Worm (Caenorhabditis elegans): Measurements from ENCODE around the gene W04E12.7.
A peak's percentile ranks its signal among the peaks of the same experiment; 100 is the strongest.

The W04E12.7 gene

ce11 chrV:19738117-19738516 lies 759 bp upstream of the W04E12.7 start, which contains the start of gene fbxa-131:
Gene fbxa-131, plus strand, starts transcription at chrV:19738417.
- no peak for TF ChIP-seq hmg-1.1 (GFP tag; IDR thresholded peaks at IDR 0.05)
- TF ChIP-seq madf-9 (GFP tag; conservative IDR thresholded peaks at IDR 0.05): no peak
- no peak for TF ChIP-seq daf-8 (GFP tag; IDR thresholded peaks at IDR 0.05)
- TF ChIP-seq ctbp-1 (GFP tag; IDR thresholded peaks at IDR 0.05): no peak
- no peak for TF ChIP-seq lin-13 (GFP tag; optimal IDR thresholded peaks at IDR 0.05)
- TF ChIP-seq ces-1 (GFP tag; optimal IDR thresholded peaks at IDR 0.05): no peak
- no peak for TF ChIP-seq pqm-1 (tag; optimal IDR thresholded peaks at IDR 0.05)
- no peak for TF ChIP-seq F44E2.7 (GFP tag; IDR thresholded peaks at IDR 0.05)

DNA sequence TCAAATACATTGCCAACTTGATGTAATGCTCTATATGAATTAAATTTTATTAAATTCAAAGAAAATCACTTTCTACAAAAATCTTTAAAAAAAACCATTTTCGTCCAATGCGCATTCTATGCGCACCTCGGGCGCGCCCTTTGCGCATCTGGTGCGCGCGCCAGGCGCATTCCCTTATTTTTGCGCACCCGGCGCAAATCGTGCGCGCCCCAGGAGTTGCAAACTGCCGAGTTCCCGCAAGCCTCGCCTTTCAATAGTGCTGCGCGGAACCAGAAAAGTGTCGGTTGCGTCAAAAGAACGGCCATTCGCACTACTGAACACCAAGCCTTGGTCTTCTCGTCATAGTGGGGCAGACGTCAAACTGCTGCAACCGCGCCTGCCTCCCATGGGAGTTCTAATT lies 3.6 kb downstream of the W04E12.7 start:
- 0 out of 2 replicates have a peak, but pooled peaks have one; percentile 32 for TF ChIP-seq egl-43 (GFP tag; IDR thresholded peaks at IDR 0.05)
- no peak for TF ChIP-seq nhr-41 (GFP tag; IDR thresholded peaks at IDR 0.05)
- TF ChIP-seq F26F4.8 (GFP tag; conservative IDR thresholded peaks at IDR 0.05): 0 out of 2 replicates have a peak, but pooled peaks have one; percentile 7
- no peak for TF ChIP-seq mdt-29 (GFP tag; IDR thresholded peaks at IDR 0.05)
- peak; percentile 86 for TF ChIP-seq set-16 (GFP tag; IDR thresholded peaks at IDR 0.05)

- TF ChIP-seq spr-3 (GFP tag; optimal IDR thresholded peaks at IDR 0.05) (no peak), ama-1 (optimal IDR thresholded peaks at IDR 0.05) (no peak), zag-1 (tag; optimal IDR thresholded peaks at IDR 0.05) (no peak), Y48G9A.11 (GFP tag; IDR thresholded peaks at IDR 0.05) (no peak), nhr-41 (GFP tag; IDR thresholded peaks at IDR 0.05) (no peak), ceh-32 (tag; optimal IDR thresholded peaks at IDR 0.05; ENCODE audit: poor library complexity) (no peak), hif-1 (tag; optimal IDR thresholded peaks at IDR 0.05) (no peak), pqm-1 (tag; optimal IDR thresholded peaks at IDR 0.05) (no peak), nhr-48 (tag; optimal IDR thresholded peaks at IDR 0.05) (no peak), ceh-20 (GFP tag; IDR thresholded peaks at IDR 0.05) (no peak), saeg-2 (GFP tag; IDR thresholded peaks at IDR 0.05) (no peak), ceh-62 (tag; optimal IDR thresholded peaks at IDR 0.05) (no peak), fos-1 (tag; optimal IDR thresholded peaks at IDR 0.05) (no peak), lim-7 (GFP tag; IDR thresholded peaks at IDR 0.05) (no peak)
These were observed 7.1 kb downstream of the W04E12.7 start, which contains the start of gene Y116F11A.1 for ce11 chrV:19730280-19730679. Gene Y116F11A.1, plus strand, starts transcription at chrV:19730580.

DNA sequence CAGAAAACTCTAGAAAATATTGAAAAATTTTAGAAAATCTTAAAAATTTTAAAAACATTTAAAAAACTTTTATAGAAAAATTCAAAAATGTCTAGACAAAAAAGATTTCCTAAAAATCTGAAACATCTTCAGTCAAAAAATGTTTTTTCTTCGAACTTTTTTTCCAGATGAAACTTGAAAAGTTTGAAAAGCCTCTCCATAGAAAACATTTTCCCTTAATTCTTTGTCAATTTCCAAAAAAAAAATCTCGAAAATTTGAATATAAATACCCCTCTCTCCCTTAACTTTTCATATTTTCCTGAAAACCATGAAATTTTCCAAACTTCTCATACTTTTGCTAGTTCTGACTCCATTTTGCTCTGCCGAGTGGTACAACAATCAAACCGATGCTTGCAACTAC lies 8.6 kb downstream of the W04E12.7 start, which contains the start of gene Y116F11A.3:
TSS of gene Y116F11A.3 (plus strand) at position 301 of the 400 bp plus-strand sequence.
- TF ChIP-seq R02D3.7 (tag; optimal IDR thresholded peaks at IDR 0.05): no peak

DNA sequence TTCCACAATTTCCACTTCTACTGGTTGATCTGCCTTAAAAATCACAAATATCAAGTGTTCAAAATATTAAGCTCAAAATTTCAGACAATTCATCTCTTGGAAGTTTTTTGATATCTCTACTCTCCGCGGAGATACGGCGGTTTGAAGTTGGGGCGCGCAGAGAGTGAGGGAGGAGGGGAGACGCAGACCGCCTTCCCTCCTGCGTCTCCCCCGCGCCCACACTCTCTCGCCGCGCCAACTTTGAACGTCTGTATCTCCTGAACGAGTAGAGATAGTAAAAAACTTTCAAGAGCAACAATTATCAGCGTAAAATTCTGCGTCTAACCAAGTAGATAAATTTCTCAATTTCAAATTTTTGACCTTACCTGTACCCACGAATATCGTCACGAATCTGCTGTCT lies 9.4 kb downstream of the W04E12.7 start:
- TF ChIP-seq T26A8.4 (GFP tag; IDR thresholded peaks at IDR 0.05): no peak
- no peak for TF ChIP-seq lim-7 (GFP tag; IDR thresholded peaks at IDR 0.05)
- no peak for TF ChIP-seq zip-2 (tag; optimal IDR thresholded peaks at IDR 0.05)
- TF ChIP-seq nhr-28 (tag; optimal IDR thresholded peaks at IDR 0.05): no peak
- TF ChIP-seq pha-4 (GFP tag; IDR thresholded peaks at IDR 0.05): no peak
- no peak for TF ChIP-seq pha-4 (tag; optimal IDR thresholded peaks at IDR 0.05)
- TF ChIP-seq set-16 (GFP tag; IDR thresholded peaks at IDR 0.05): peak; percentile 75
- no peak for TF ChIP-seq mdl-1 (tag; optimal IDR thresholded peaks at IDR 0.05)
- TF ChIP-seq aly-2 (tag; optimal IDR thresholded peaks at IDR 0.05): no peak
- TF ChIP-seq pqm-1 (tag; optimal IDR thresholded peaks at IDR 0.05): no peak
- TF ChIP-seq unc-39 (tag; optimal IDR thresholded peaks at IDR 0.05): no peak
- TF ChIP-seq lin-13 (GFP tag; optimal IDR thresholded peaks at IDR 0.05): peak; percentile 9
- no peak for TF ChIP-seq vab-7 (GFP tag; IDR thresholded peaks at IDR 0.05)
- TF ChIP-seq madf-9 (GFP tag; conservative IDR thresholded peaks at IDR 0.05): no peak
